Worm (Caenorhabditis elegans): ENCODE results near the gene F35C11.7.

- TF ChIP-seq hmg-4 (GFP tag; optimal IDR thresholded peaks at IDR 0.05): no peak
- no peak for TF ChIP-seq ceh-36 (tag; optimal IDR thresholded peaks at IDR 0.05)
- TF ChIP-seq ama-1 (optimal IDR thresholded peaks at IDR 0.05): no peak
- TF ChIP-seq aly-1 (tag; optimal IDR thresholded peaks at IDR 0.05): no peak
- TF ChIP-seq F13C5.2 (tag; optimal IDR thresholded peaks at IDR 0.05): no peak
- no peak for TF ChIP-seq hnd-1 (tag; optimal IDR thresholded peaks at IDR 0.05)
- no peak for TF ChIP-seq hmbx-1 (tag; optimal IDR thresholded peaks at IDR 0.05)
- no peak for TF ChIP-seq sea-1 (GFP tag; conservative IDR thresholded peaks at IDR 0.05)
- TF ChIP-seq tbx-37 (GFP tag; conservative IDR thresholded peaks at IDR 0.05): no peak
- no peak for TF ChIP-seq ceh-13 (GFP tag; optimal IDR thresholded peaks at IDR 0.05)
- no peak for TF ChIP-seq scrt-1 (GFP tag; IDR thresholded peaks at IDR 0.05)
- TF ChIP-seq tra-4 (tag; optimal IDR thresholded peaks at IDR 0.05): no peak
- no peak for TF ChIP-seq tbx-11 (GFP tag; IDR thresholded peaks at IDR 0.05)
Observed at ce11 chrII:8216433-8216832, 39.7 kb upstream of the F35C11.7 start, which contains the start of gene M110.3.
